Worm (Caenorhabditis elegans) whole organism, young adult: ENCODE measurements around the gene F54H12.7.
A peak's percentile ranks its signal among the peaks of the same experiment; 100 is the strongest.

Source experiments
- F39B2.1 ChIP-seq: fragments of 200-800 bp; sonication (Bioruptor generic); IDR thresholded peaks from 2 replicates; pipeline ENCODE4 v1.3.6; 2022; ENCODE audit warnings: missing genetic modification reagents, missing genetic modification characterization, missing compliant biosample characterization
- F55B11.4 ChIP-seq: sonication (generic microtip); optimal IDR thresholded peaks from 2 replicates; lab custom pipeline; 2016; ENCODE audit warnings: missing compliant biosample characterization, missing genetic modification characterization, borderline replicate concordance; ENCODE audit not compliant: insufficient read depth
- K12H6.12 ChIP-seq: fragments of 200-800 bp; sonication (Bioruptor generic); optimal IDR thresholded peaks from 2 replicates; lab custom pipeline; 2018; ENCODE audit warnings: mild to moderate bottlenecking, missing genetic modification characterization, missing compliant biosample characterization
- athp-1 ChIP-seq: sonication (generic microtip); optimal IDR thresholded peaks from 2 replicates; lab custom pipeline; 2017; ENCODE audit warnings: mild to moderate bottlenecking, missing genetic modification characterization, missing compliant biosample characterization
- ccch-3 ChIP-seq: fragments of 200-800 bp; sonication (Bioruptor generic); optimal IDR thresholded peaks from 2 replicates; lab custom pipeline; 2018; ENCODE audit warnings: mild to moderate bottlenecking, missing genetic modification characterization, missing compliant biosample characterization
- cebp-1 ChIP-seq, 2 experiments: fragments of 200-800 bp in 1 of 2; sonication (Bioruptor generic) in 1 of 2; sonication (generic microtip) in 1 of 2; IDR thresholded peaks in 1 of 2; optimal IDR thresholded peaks in 1 of 2; 2 replicates each; pipeline versions ENCODE4 v1.3.6 to Lab custom; 2017 to 2022; ENCODE audit warnings: missing compliant biosample characterization in 2 of 2, missing genetic modification characterization in 2 of 2, mild to moderate bottlenecking in 1 of 2, missing genetic modification reagents in 1 of 2, moderate library complexity in 1 of 2
- ceh-27 ChIP-seq: fragments of 200-800 bp; sonication (Bioruptor generic); optimal IDR thresholded peaks from 2 replicates; lab custom pipeline; 2018; ENCODE audit warnings: mild to moderate bottlenecking, missing genetic modification characterization, moderate library complexity, missing compliant biosample characterization
- ceh-91 ChIP-seq: fragments of 200-800 bp; sonication (Bioruptor generic); IDR thresholded peaks from 2 replicates; pipeline ENCODE4 v1.3.6; 2022; ENCODE audit warnings: missing genetic modification reagents, missing genetic modification characterization, missing compliant biosample characterization
- dpff-1 ChIP-seq: sonication (generic microtip); optimal IDR thresholded peaks from 2 replicates; lab custom pipeline; 2017; ENCODE audit warnings: mild to moderate bottlenecking, missing genetic modification characterization, missing compliant biosample characterization
- egl-44 ChIP-seq: fragments of 200-800 bp; sonication (Bioruptor generic); IDR thresholded peaks from 2 replicates; pipeline ENCODE4 v1.3.6; 2022; ENCODE audit warnings: missing genetic modification reagents, missing genetic modification characterization, missing compliant biosample characterization
- fkh-3 ChIP-seq: sonication (generic microtip); optimal IDR thresholded peaks from 2 replicates; lab custom pipeline; 2016; ENCODE audit warnings: mild to moderate bottlenecking, missing genetic modification characterization, missing compliant biosample characterization
- gei-17 ChIP-seq: fragments of 200-800 bp; sonication (Bioruptor generic); optimal IDR thresholded peaks from 2 replicates; lab custom pipeline; 2018; ENCODE audit warnings: mild to moderate bottlenecking, missing genetic modification characterization, missing compliant biosample characterization
- him-1 ChIP-seq: sonication (generic microtip); optimal IDR thresholded peaks from 2 replicates; lab custom pipeline; 2016; ENCODE audit warnings: missing genotype, missing genetic modification reagents, missing genetic modification characterization, missing compliant biosample characterization
- hlh-26 ChIP-seq: fragments of 200-800 bp; sonication (Bioruptor generic); conservative IDR thresholded peaks from 2 replicates; pipeline ENCODE4 v1.3.6; 2022; ENCODE audit warnings: missing genetic modification reagents, missing genetic modification characterization, missing compliant biosample characterization
- hrde-1 ChIP-seq: sonication (generic microtip); optimal IDR thresholded peaks from 2 replicates; lab custom pipeline; 2016; ENCODE audit warnings: missing genetic modification characterization, mild to moderate bottlenecking, missing compliant biosample characterization, moderate library complexity, missing genotype, missing genetic modification reagents, borderline replicate concordance
- hsf-1 ChIP-seq: fragments of 200-800 bp; sonication (Bioruptor generic); IDR thresholded peaks from 2 replicates; pipeline ENCODE4 v1.3.6; 2022; ENCODE audit warnings: missing genetic modification reagents, missing genetic modification characterization, missing compliant biosample characterization
- let-526 ChIP-seq: fragments of 200-800 bp; sonication (Bioruptor generic); IDR thresholded peaks from 2 replicates; pipeline ENCODE4 v1.3.6; 2022; ENCODE audit warnings: missing genetic modification reagents, missing genetic modification characterization, missing compliant biosample characterization
- let-607 ChIP-seq, 2 experiments: fragments of 200-800 bp in 1 of 2; sonication (Bioruptor generic) in 1 of 2; sonication (generic microtip) in 1 of 2; optimal IDR thresholded peaks; 2 replicates each; lab custom pipeline; 2016 to 2018; ENCODE audit warnings: mild to moderate bottlenecking in 2 of 2, missing compliant biosample characterization in 2 of 2, missing genetic modification characterization in 2 of 2, moderate library complexity in 2 of 2, missing genotype in 1 of 2
- lin-35 ChIP-seq, 3 experiments: fragments of 150-350 bp in 2 of 3; sonication (generic microtip) in 1 of 3; optimal IDR thresholded peaks; 2 replicates each; lab custom pipeline; 2014 to 2018; ENCODE audit warnings: missing biosample characterization in 3 of 3, missing genetic modification characterization in 3 of 3, missing genetic modification reagents in 3 of 3
- lin-40 ChIP-seq: sonication (generic microtip); optimal IDR thresholded peaks from 2 replicates; lab custom pipeline; 2016; ENCODE audit warnings: missing genetic modification characterization, mild to moderate bottlenecking, missing compliant biosample characterization, missing genotype, missing genetic modification reagents
- madf-6 ChIP-seq: fragments of 200-800 bp; sonication (Bioruptor generic); IDR thresholded peaks from 2 replicates; pipeline ENCODE4 v1.3.6; 2022; ENCODE audit warnings: missing genetic modification reagents, missing genetic modification characterization, missing compliant biosample characterization
- rec-8 ChIP-seq, 2 experiments: sonication (generic microtip); optimal IDR thresholded peaks; 2 replicates each; lab custom pipeline; 2016; ENCODE audit warnings: mild to moderate bottlenecking in 2 of 2, missing genetic modification characterization in 2 of 2, missing genetic modification reagents in 2 of 2, missing genotype in 2 of 2, missing biosample characterization in 1 of 2, missing compliant biosample characterization in 1 of 2, moderate library complexity in 1 of 2
- rpc-1 ChIP-seq, 2 experiments: fragments of 150-350 bp in 1 of 2; sonication (generic microtip) in 1 of 2; optimal IDR thresholded peaks; 2 replicates each; lab custom pipeline; 2014 to 2018; ENCODE audit warnings: missing biosample characterization in 1 of 2, missing genetic modification characterization in 1 of 2, missing genetic modification reagents in 1 of 2, missing genotype in 1 of 2
- snpc-4 ChIP-seq, 5 experiments: fragments of 150-350 bp in 1 of 5; sonication (generic microtip) in 4 of 5; optimal IDR thresholded peaks; 2 replicates each; lab custom pipeline; 2014 to 2018; ENCODE audit warnings: missing genetic modification characterization in 5 of 5, missing biosample characterization in 3 of 5, antibody characterized with exemption in 2 of 5, mild to moderate bottlenecking in 2 of 5, missing compliant biosample characterization in 2 of 5, missing genotype in 2 of 5, moderate library complexity in 2 of 5, missing genetic modification reagents in 1 of 5
- somi-1 ChIP-seq: fragments of 200-800 bp; sonication (Bioruptor generic); optimal IDR thresholded peaks from 2 replicates; lab custom pipeline; 2018; ENCODE audit warnings: mild to moderate bottlenecking, missing genetic modification characterization, missing compliant biosample characterization
- tlf-1 ChIP-seq: fragments of 200-800 bp; sonication (Bioruptor generic); optimal IDR thresholded peaks from 2 replicates; lab custom pipeline; 2018; ENCODE audit warnings: mild to moderate bottlenecking, missing genetic modification characterization, missing compliant biosample characterization
- unc-130 ChIP-seq: sonication (generic microtip); optimal IDR thresholded peaks from 2 replicates; lab custom pipeline; 2016; ENCODE audit warnings: missing genetic modification reagents, missing genetic modification characterization, missing compliant biosample characterization
- zim-3 ChIP-seq: sonication (generic microtip); optimal IDR thresholded peaks from 2 replicates; lab custom pipeline; 2017; ENCODE audit warnings: mild to moderate bottlenecking, missing genetic modification characterization, moderate library complexity, missing compliant biosample characterization
- ztf-22 ChIP-seq: fragments of 200-800 bp; sonication (Bioruptor generic); optimal IDR thresholded peaks from 2 replicates; lab custom pipeline; 2018; ENCODE audit warnings: mild to moderate bottlenecking, missing genetic modification characterization, moderate library complexity, missing compliant biosample characterization

The F54H12.7 gene

DNA sequence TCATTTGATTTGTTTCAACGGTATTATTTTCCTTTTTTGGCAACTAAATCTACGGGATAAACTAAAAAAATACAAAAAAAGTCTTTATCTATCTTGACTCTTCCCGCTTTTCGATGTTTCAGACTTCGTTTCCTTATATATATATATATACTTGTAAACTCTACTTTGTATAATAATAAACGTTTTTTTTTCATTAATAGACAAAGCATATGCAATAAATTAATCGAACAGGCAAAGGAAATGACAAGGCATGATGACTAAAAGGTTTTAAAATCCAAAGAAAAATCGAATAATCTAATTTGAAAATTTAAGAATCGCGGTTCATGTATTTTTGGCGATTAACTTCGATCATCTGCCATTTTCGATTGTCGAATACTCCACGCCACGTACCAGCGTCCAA is 44.4 kb downstream of the F54H12.7 start:
- no peak for TF ChIP-seq ceh-91 (GFP tag; lab: Robert Waterston, UW)
- no peak for TF ChIP-seq ztf-22 (GFP tag; lab: Kevin White, UChicago)
- peak; percentile 3 for TF ChIP-seq unc-130 (GFP tag; lab: Kevin White, UChicago)
- no peak for TF ChIP-seq hsf-1 (GFP tag; lab: Robert Waterston, UW)
- no peak for TF ChIP-seq snpc-4 (GFP tag; optimal IDR thresholded peaks at IDR 0.05; lab: Kevin White, UChicago)
- no peak for TF ChIP-seq snpc-4 (tag; optimal IDR thresholded peaks at IDR 0.05; lab: Kevin White, UChicago)
- no peak for TF ChIP-seq dpff-1 (tag; lab: Kevin White, UChicago)
- no peak for TF ChIP-seq lin-35 (GFP tag; optimal IDR thresholded peaks at IDR 0.05; lab: Kevin White, UChicago)
- TF ChIP-seq egl-44 (GFP tag; lab: Robert Waterston, UW): no peak
- TF ChIP-seq tlf-1: no peak
- TF ChIP-seq rpc-1 (optimal IDR thresholded peaks at IDR 0.05; lab: Kevin White, UChicago): no peak
- TF ChIP-seq rpc-1 (tag; optimal IDR thresholded peaks at IDR 0.05; lab: Kevin White, UChicago): no peak
- TF ChIP-seq let-526 (GFP tag; lab: Robert Waterston, UW): no peak
- TF ChIP-seq gei-17 (GFP tag; lab: Kevin White, UChicago): no peak
- TF ChIP-seq somi-1: no peak
- TF ChIP-seq rec-8 (tag; optimal IDR thresholded peaks at IDR 0.05; lab: Kevin White, UChicago): no peak
- no peak for TF ChIP-seq F55B11.4 (tag; lab: Kevin White, UChicago)
- TF ChIP-seq madf-6 (GFP tag; lab: Robert Waterston, UW): 0 out of 2 replicates have a peak, but pooled peaks have one; percentile 23
- TF ChIP-seq athp-1 (tag; lab: Kevin White, UChicago): peak; percentile 31
- TF ChIP-seq let-607 (tag; optimal IDR thresholded peaks at IDR 0.05; lab: Kevin White, UChicago): no peak
- peak; percentile 91 for TF ChIP-seq him-1
- peak; percentile 25 for TF ChIP-seq hrde-1

DNA sequence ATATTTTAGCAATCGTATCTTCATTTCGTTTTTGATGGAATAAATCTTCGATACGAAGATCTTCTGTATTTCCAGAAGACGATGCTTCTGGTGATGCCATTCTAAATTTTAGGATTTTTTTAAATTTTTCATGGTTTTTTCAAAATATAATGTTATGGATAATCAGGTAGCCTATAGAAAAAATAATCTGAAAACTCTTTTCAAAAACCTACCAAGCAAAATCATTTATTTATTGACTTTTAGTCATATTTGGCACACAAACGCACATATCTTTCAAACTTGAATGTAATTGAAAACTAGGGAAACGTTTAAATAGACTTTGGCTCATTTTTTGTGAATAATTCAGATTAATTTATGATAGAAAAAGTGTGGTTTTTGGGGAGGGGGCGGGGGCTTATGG is 47.3 kb downstream of the F54H12.7 start, which contains the start of gene F44B9.5:
Gene F44B9.5 (minus strand): TSS at position 101 of the 400 bp plus-strand sequence.
- no peak for TF ChIP-seq let-526 (GFP tag; lab: Robert Waterston, UW)
- TF ChIP-seq K12H6.12: no peak
- TF ChIP-seq hlh-26 (GFP tag; lab: Robert Waterston, UW): no peak
- TF ChIP-seq madf-6 (GFP tag; lab: Robert Waterston, UW): no peak
- TF ChIP-seq ceh-27: no peak
- no peak for TF ChIP-seq lin-40 (tag; lab: Kevin White, UChicago)
- TF ChIP-seq cebp-1 (GFP tag; IDR thresholded peaks at IDR 0.05; lab: Robert Waterston, UW): no peak
- TF ChIP-seq cebp-1 (tag; optimal IDR thresholded peaks at IDR 0.05; lab: Kevin White, UChicago): no peak

DNA sequence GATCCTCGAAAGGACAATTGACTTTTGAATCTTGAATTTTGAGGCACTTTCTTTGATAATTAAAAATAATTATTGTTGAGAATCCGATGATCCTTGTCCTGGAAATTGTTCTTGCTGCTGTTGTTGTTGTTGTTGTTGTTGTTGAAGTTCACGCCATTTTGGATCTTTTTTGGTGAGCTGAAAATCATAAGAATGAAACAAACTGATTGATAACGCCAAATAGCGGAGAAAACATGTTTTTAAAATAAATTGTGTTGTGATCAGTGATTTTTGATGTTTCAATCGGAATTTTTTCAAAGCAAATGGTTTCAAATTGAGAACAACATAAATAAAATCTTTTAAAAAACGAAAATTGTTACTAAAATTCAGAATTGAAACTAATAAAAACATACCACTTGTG is 47.9 kb downstream of the F54H12.7 start:
- TF ChIP-seq fkh-3 (no peak), ccch-3 (GFP tag; lab: Kevin White, UChicago) (no peak), zim-3 (tag; lab: Kevin White, UChicago) (no peak), F39B2.1 (GFP tag; lab: Robert Waterston, UW) (no peak), hsf-1 (GFP tag; lab: Robert Waterston, UW) (no peak)
